Fruit fly (Drosophila melanogaster): ENCODE data around the gene Gr28a.

Gene Gr28a

dm6 chr2L:7424282-7424905, 29.6 kb downstream of the Gr28a start:
- TF ChIP-seq HLH106 (tag; optimal IDR thresholded peaks at IDR 0.05) (peak; percentile 4), ey (GFP tag; optimal IDR thresholded peaks at IDR 0.05) (peak; percentile 31), Jra (GFP tag; optimal IDR thresholded peaks at IDR 0.05) (no peak), psq (GFP tag; optimal IDR thresholded peaks at IDR 0.05) (no peak), rgr (GFP tag; optimal IDR thresholded peaks at IDR 0.05) (peak; percentile 25), fru (GFP tag; optimal IDR thresholded peaks at IDR 0.05) (peak; percentile 5), Abd-B (GFP tag; optimal IDR thresholded peaks at IDR 0.05) (no peak), dl (GFP tag; optimal IDR thresholded peaks at IDR 0.05; ENCODE audit: insufficient read depth in 1 of 2, partially characterized antibody in 2 of 2) (no peak), tai (GFP tag; optimal IDR thresholded peaks at IDR 0.05) (peak; percentile 51), sv (GFP tag; optimal IDR thresholded peaks at IDR 0.05) (no peak), woc (GFP tag; optimal IDR thresholded peaks at IDR 0.05) (no peak), br (GFP tag; optimal IDR thresholded peaks at IDR 0.05) (no peak), CG9705 (GFP tag; optimal IDR thresholded peaks at IDR 0.05) (no peak), Rel (GFP tag; optimal IDR thresholded peaks at IDR 0.05) (no peak), Rel (tag; optimal IDR thresholded peaks at IDR 0.05) (peak; percentile 75), foxo (GFP tag; optimal IDR thresholded peaks at IDR 0.05) (peak; percentile 21 to 64), CG32264 (GFP tag; optimal IDR thresholded peaks at IDR 0.05) (peak; percentile 8), N (GFP tag; optimal IDR thresholded peaks at IDR 0.05) (peak; percentile 60), GATAd (GFP tag; optimal IDR thresholded peaks at IDR 0.05) (no peak), sage (GFP tag; optimal IDR thresholded peaks at IDR 0.05) (peak; percentile 58), Hnf4 (GFP tag; optimal IDR thresholded peaks at IDR 0.05) (peak; percentile 46), Mio (GFP tag; optimal IDR thresholded peaks at IDR 0.05) (no peak), Hr83 (GFP tag; optimal IDR thresholded peaks at IDR 0.05; ENCODE audit: poor library complexity, severe bottlenecking) (peak; percentile 29), h (GFP tag; optimal IDR thresholded peaks at IDR 0.05) (peak; percentile 49), Myc (optimal IDR thresholded peaks at IDR 0.05) (peak; percentile 23), CrebA (GFP tag; optimal IDR thresholded peaks at IDR 0.05; ENCODE audit: borderline replicate concordance) (no peak)

dm6 chr2L:7423333-7423895, 30.6 kb downstream of the Gr28a start:
- TF ChIP-seq HLH106 (tag; optimal IDR thresholded peaks at IDR 0.05), result peak; percentile 89
- no peak for TF ChIP-seq Abd-B (GFP tag; optimal IDR thresholded peaks at IDR 0.05)
- peak; percentile 64 for TF ChIP-seq CrebA (GFP tag; optimal IDR thresholded peaks at IDR 0.05; ENCODE audit: borderline replicate concordance)
- peak; percentile 42 for TF ChIP-seq dmrt93B (GFP tag; optimal IDR thresholded peaks at IDR 0.05)
- peak; percentile 77 for TF ChIP-seq fru (GFP tag; optimal IDR thresholded peaks at IDR 0.05)
- peak; percentile 65 for TF ChIP-seq psq (GFP tag; optimal IDR thresholded peaks at IDR 0.05)
- TF ChIP-seq sv (GFP tag; optimal IDR thresholded peaks at IDR 0.05), result no peak
- peak; percentile 76 for TF ChIP-seq CG9705 (GFP tag; optimal IDR thresholded peaks at IDR 0.05)
- no peak for TF ChIP-seq Hr78 (GFP tag; optimal IDR thresholded peaks at IDR 0.05)
- TF ChIP-seq lola (GFP tag; optimal IDR thresholded peaks at IDR 0.05), result no peak
- TF ChIP-seq dsf (GFP tag; optimal IDR thresholded peaks at IDR 0.05; ENCODE audit: borderline replicate concordance), result no peak
- TF ChIP-seq Hnf4 (GFP tag; optimal IDR thresholded peaks at IDR 0.05), result peak; percentile 79
- no peak for TF ChIP-seq Vsx2 (GFP tag; optimal IDR thresholded peaks at IDR 0.05; ENCODE audit: partially characterized antibody)
- TF ChIP-seq Dfd (GFP tag; optimal IDR thresholded peaks at IDR 0.05), result peak; percentile 49
- TF ChIP-seq pan (optimal IDR thresholded peaks at IDR 0.05), result no peak
- TF ChIP-seq Sp1 (GFP tag; optimal IDR thresholded peaks at IDR 0.05), result peak; percentile 81
- peak; percentile 92 for TF ChIP-seq jim (GFP tag; optimal IDR thresholded peaks at IDR 0.05)
- no peak for TF ChIP-seq N (GFP tag; optimal IDR thresholded peaks at IDR 0.05)
- peak; percentile 92 for TF ChIP-seq brk (GFP tag; optimal IDR thresholded peaks at IDR 0.05)
- no peak for TF ChIP-seq CG32264 (GFP tag; optimal IDR thresholded peaks at IDR 0.05)
- no peak for TF ChIP-seq Rel (GFP tag; optimal IDR thresholded peaks at IDR 0.05)
- TF ChIP-seq Rel (tag; optimal IDR thresholded peaks at IDR 0.05), result peak; percentile 77
- TF ChIP-seq Jra (GFP tag; optimal IDR thresholded peaks at IDR 0.05), result peak; percentile 77
- TF ChIP-seq Dif (GFP tag; optimal IDR thresholded peaks at IDR 0.05; ENCODE audit: partially characterized antibody), result peak; percentile 76
- TF ChIP-seq rgr (GFP tag; optimal IDR thresholded peaks at IDR 0.05), result peak; percentile 77
- peak; percentile 85 for TF ChIP-seq Hr83 (GFP tag; optimal IDR thresholded peaks at IDR 0.05; ENCODE audit: poor library complexity, severe bottlenecking)
- TF ChIP-seq GATAd (GFP tag; optimal IDR thresholded peaks at IDR 0.05), result no peak
- peak; percentile 65 for TF ChIP-seq tai (GFP tag; optimal IDR thresholded peaks at IDR 0.05)
- peak; percentile 89 for TF ChIP-seq h (GFP tag; optimal IDR thresholded peaks at IDR 0.05)
- peak; percentile 83 for TF ChIP-seq OdsH (GFP tag; optimal IDR thresholded peaks at IDR 0.05)
- TF ChIP-seq Myc (optimal IDR thresholded peaks at IDR 0.05), result peak; percentile 33
- peak; percentile 86 for TF ChIP-seq br (GFP tag; optimal IDR thresholded peaks at IDR 0.05)
- peak; percentile 93 for TF ChIP-seq woc (GFP tag; optimal IDR thresholded peaks at IDR 0.05)
- no peak for TF ChIP-seq usp (GFP tag; optimal IDR thresholded peaks at IDR 0.05)
- no peak for TF ChIP-seq Mio (GFP tag; optimal IDR thresholded peaks at IDR 0.05)
- peak in 1 of 2 experiments; percentile 67 for TF ChIP-seq dl (GFP tag; optimal IDR thresholded peaks at IDR 0.05; ENCODE audit: insufficient read depth in 1 of 2, partially characterized antibody in 2 of 2)
- TF ChIP-seq ey (GFP tag; optimal IDR thresholded peaks at IDR 0.05), result peak; percentile 77
- TF ChIP-seq sage (GFP tag; optimal IDR thresholded peaks at IDR 0.05), result peak; percentile 60
- TF ChIP-seq foxo (GFP tag; optimal IDR thresholded peaks at IDR 0.05), result peak in 1 of 2 experiments; percentile 88
